Fruit fly (Drosophila melanogaster) S2 (cell line): ENCODE data around the gene grass.

Experiments used
- CG8478 ChIP-seq: fragments of >200 bp; optimal IDR thresholded peaks from 2 replicates; lab custom pipeline; 2018
- CTCF ChIP-seq, 2 experiments: fragments of >200 bp; optimal IDR thresholded peaks; 2 replicates each; lab custom pipeline; 2018

dm6 chr3R:27162824-27163223, 5.1 kb downstream of the grass start, which contains the start of gene ppk31:
- TF ChIP-seq CTCF (optimal IDR thresholded peaks at IDR 0.05; lab: Kevin White, UChicago) (no peak), CG8478 (lab: Kevin White, UChicago) (no peak)
